Worm (Caenorhabditis elegans) whole organism, L1 larva: ENCODE results near the gene Y48G9A.7.

Experiments
- Y116A8C.19 ChIP-seq: sonication (generic microtip); optimal IDR thresholded peaks from 2 replicates; lab custom pipeline; 2016; ENCODE audit warnings: missing compliant biosample characterization, missing genetic modification characterization, borderline replicate concordance
- aha-1 ChIP-seq: fragments of 150-350 bp; optimal IDR thresholded peaks from 2 replicates; lab custom pipeline; 2014; ENCODE audit warnings: missing biosample characterization, missing genetic modification characterization
- ceh-82 ChIP-seq, 3 experiments: fragments of 150-350 bp in 1 of 3; sonication (generic microtip) in 2 of 3; optimal IDR thresholded peaks; 2 replicates each; lab custom pipeline; 2014 to 2017; ENCODE audit warnings: missing biosample characterization in 3 of 3, missing genetic modification characterization in 3 of 3
- fos-1 ChIP-seq: fragments of 150-350 bp; optimal IDR thresholded peaks from 2 replicates; lab custom pipeline; 2014; ENCODE audit warnings: missing biosample characterization, missing genetic modification characterization
- lir-3 ChIP-seq: sonication (generic microtip); optimal IDR thresholded peaks from 2 replicates; lab custom pipeline; 2016; ENCODE audit warnings: mild to moderate bottlenecking, missing genetic modification characterization, moderate library complexity, missing compliant biosample characterization; ENCODE audit not compliant: poor library complexity
- nhr-11 ChIP-seq: fragments of 150-350 bp; optimal IDR thresholded peaks from 2 replicates; lab custom pipeline; 2014; ENCODE audit warnings: missing biosample characterization, missing genetic modification characterization
- nhr-237 ChIP-seq: fragments of 150-350 bp; optimal IDR thresholded peaks from 2 replicates; lab custom pipeline; 2014; ENCODE audit warnings: missing biosample characterization, missing genetic modification characterization
- nhr-77 ChIP-seq: fragments of 150-350 bp; optimal IDR thresholded peaks from 2 replicates; lab custom pipeline; 2014; ENCODE audit warnings: missing biosample characterization, missing genetic modification characterization
- skn-1 ChIP-seq: fragments of 150-350 bp; optimal IDR thresholded peaks from 2 replicates; lab custom pipeline; 2014; ENCODE audit warnings: missing biosample characterization, missing genetic modification characterization
- tbx-2 ChIP-seq: sonication (generic microtip); optimal IDR thresholded peaks from 2 replicates; lab custom pipeline; 2016; ENCODE audit warnings: missing genetic modification characterization, missing compliant biosample characterization
- unc-130 ChIP-seq: fragments of 150-350 bp; optimal IDR thresholded peaks from 2 replicates; lab custom pipeline; 2017; ENCODE audit warnings: missing biosample characterization, missing genetic modification characterization, inconsistent platforms
- unc-98 ChIP-seq: fragments of 200-800 bp; sonication (Bioruptor generic); IDR thresholded peaks from 2 replicates; pipeline ENCODE4 v1.3.6; 2022; ENCODE audit warnings: missing genetic modification characterization, missing compliant biosample characterization
- vab-15 ChIP-seq: sonication (generic microtip); optimal IDR thresholded peaks from 2 replicates; lab custom pipeline; 2017; ENCODE audit warnings: missing genotype, mild to moderate bottlenecking, missing genetic modification characterization, missing compliant biosample characterization

- TF ChIP-seq ceh-82 (tag; optimal IDR thresholded peaks at IDR 0.05; lab: Kevin White, UChicago) = no peak
- TF ChIP-seq unc-98 = no peak
- no peak for TF ChIP-seq vab-15 (tag; lab: Kevin White, UChicago)
- TF ChIP-seq fos-1 = no peak
- no peak for TF ChIP-seq Y116A8C.19 (tag; lab: Kevin White, UChicago)
- no peak for TF ChIP-seq skn-1 (tag; lab: Kevin White, UChicago)
- no peak for TF ChIP-seq nhr-11 (tag; lab: Kevin White, UChicago)
- no peak for TF ChIP-seq unc-130 (tag; lab: Kevin White, UChicago)
- no peak for TF ChIP-seq nhr-237 (tag; lab: Kevin White, UChicago)
- TF ChIP-seq lir-3 (tag; lab: Kevin White, UChicago) = no peak
- no peak for TF ChIP-seq nhr-77
- no peak for TF ChIP-seq aha-1 (tag; lab: Kevin White, UChicago)
- no peak for TF ChIP-seq tbx-2 (tag; lab: Kevin White, UChicago)
Observed at ce11 chrIII:2084829-2085228, 25.5 kb upstream of the Y48G9A.7 start.
